Fruit fly (Drosophila melanogaster) whole organism, prepupa: ENCODE measurements around the gene Cyp4ac1.
A peak's percentile ranks its signal among the peaks of the same experiment; 100 is the strongest.

Source experiments
- Blimp-1 ChIP-seq: fragments of 200-800 bp; sonication (Bioruptor generic); optimal IDR thresholded peaks from 3 replicates; lab custom pipeline; 2017; ENCODE audit warnings: missing biosample characterization, missing genetic modification characterization, mild to moderate bottlenecking, moderate library complexity, missing genetic modification reagents
- CG10631 ChIP-seq: fragments of 200-800 bp; sonication (Bioruptor generic); optimal IDR thresholded peaks from 2 replicates; lab custom pipeline; 2016; ENCODE audit warnings: missing biosample characterization, missing genetic modification characterization
- CG10669 ChIP-seq: fragments of 200-800 bp; sonication (Bioruptor generic); optimal IDR thresholded peaks from 3 replicates; lab custom pipeline; 2018; ENCODE audit warnings: missing biosample characterization, mild to moderate bottlenecking, missing genetic modification characterization, moderate library complexity
- CG11294 ChIP-seq: fragments of 200-800 bp; sonication (Bioruptor generic); IDR thresholded peaks from 2 replicates; pipeline ENCODE4 v1.3.6; 2022; ENCODE audit warnings: missing biosample characterization, missing genetic modification characterization
- CG11762 ChIP-seq: fragments of 200-800 bp; sonication (Bioruptor generic); optimal IDR thresholded peaks from 3 replicates; lab custom pipeline; 2016; ENCODE audit warnings: missing biosample characterization, missing genetic modification characterization; ENCODE audit not compliant: insufficient read depth
- CG15336 ChIP-seq: fragments of 200-800 bp; sonication (Bioruptor generic); IDR thresholded peaks from 2 replicates; pipeline ENCODE4 v1.3.6; 2022; ENCODE audit warnings: missing biosample characterization, missing genetic modification characterization
- CG1621 ChIP-seq: fragments of 200-800 bp; sonication (Bioruptor generic); optimal IDR thresholded peaks from 3 replicates; lab custom pipeline; 2018; ENCODE audit warnings: missing biosample characterization, mild to moderate bottlenecking, missing genetic modification characterization
- CG16779 ChIP-seq: fragments of 200-800 bp; sonication (Bioruptor generic); optimal IDR thresholded peaks from 3 replicates; lab custom pipeline; 2017; ENCODE audit warnings: missing biosample characterization, mild to moderate bottlenecking, missing genetic modification characterization
- CG3032 ChIP-seq: fragments of 200-800 bp; optimal IDR thresholded peaks from 2 replicates; lab custom pipeline; 2019; ENCODE audit warnings: missing biosample characterization, mild to moderate bottlenecking, missing genetic modification characterization, moderate library complexity
- CG32006 ChIP-seq: fragments of 200-800 bp; sonication (Bioruptor generic); optimal IDR thresholded peaks from 3 replicates; lab custom pipeline; 2017; ENCODE audit warnings: missing biosample characterization, mild to moderate bottlenecking, missing genetic modification characterization
- CG34406 ChIP-seq: fragments of 200-800 bp; sonication (Bioruptor generic); optimal IDR thresholded peaks from 3 replicates; lab custom pipeline; 2016; ENCODE audit warnings: missing biosample characterization, missing genetic modification characterization
- CG3919 ChIP-seq: fragments of 200-800 bp; sonication (Bioruptor generic); optimal IDR thresholded peaks from 3 replicates; lab custom pipeline; 2016; ENCODE audit warnings: missing biosample characterization, missing genetic modification characterization
- CG4318 ChIP-seq: fragments of 200-800 bp; sonication (Bioruptor generic); optimal IDR thresholded peaks from 3 replicates; lab custom pipeline; 2017; ENCODE audit warnings: missing biosample characterization, mild to moderate bottlenecking, missing genetic modification characterization
- CG6276 ChIP-seq: fragments of 200-800 bp; sonication (Bioruptor generic); optimal IDR thresholded peaks from 2 replicates; lab custom pipeline; 2017; ENCODE audit warnings: missing biosample characterization, mild to moderate bottlenecking, missing genetic modification characterization
- CG6792 ChIP-seq: fragments of 200-800 bp; sonication (Bioruptor generic); optimal IDR thresholded peaks from 3 replicates; lab custom pipeline; 2016; ENCODE audit warnings: missing biosample characterization, missing genetic modification characterization
- CG6808 ChIP-seq: fragments of 200-800 bp; sonication (Bioruptor generic); optimal IDR thresholded peaks from 3 replicates; lab custom pipeline; 2017; ENCODE audit warnings: missing biosample characterization, missing genetic modification characterization, mild to moderate bottlenecking, moderate library complexity, missing genetic modification reagents
- CG6854 ChIP-seq: fragments of 200-800 bp; sonication (Bioruptor generic); optimal IDR thresholded peaks from 2 replicates; lab custom pipeline; 2017; ENCODE audit warnings: missing biosample characterization, mild to moderate bottlenecking, missing genetic modification characterization
- CG7368 ChIP-seq: fragments of 200-800 bp; sonication (Bioruptor generic); optimal IDR thresholded peaks from 3 replicates; lab custom pipeline; 2016; ENCODE audit warnings: missing biosample characterization, missing genetic modification characterization
- CG8319 ChIP-seq: fragments of 200-800 bp; sonication (Bioruptor generic); optimal IDR thresholded peaks from 3 replicates; lab custom pipeline; 2016; ENCODE audit warnings: missing biosample characterization, missing genetic modification characterization
- CG8632 ChIP-seq: fragments of 200-800 bp; sonication (Bioruptor generic); optimal IDR thresholded peaks from 3 replicates; lab custom pipeline; 2016; ENCODE audit warnings: missing biosample characterization, missing genetic modification characterization
- CG9139 ChIP-seq: fragments of 200-800 bp; sonication (Bioruptor generic); optimal IDR thresholded peaks from 3 replicates; lab custom pipeline; 2017; ENCODE audit warnings: missing biosample characterization, mild to moderate bottlenecking, missing genetic modification characterization
- Eip75B ChIP-seq: fragments of 200-800 bp; sonication (Bioruptor generic); optimal IDR thresholded peaks from 3 replicates; lab custom pipeline; 2016; ENCODE audit warnings: missing biosample characterization, missing genetic modification characterization
- Eip78C ChIP-seq: fragments of 200-800 bp; sonication (Bioruptor generic); peaks from one replicate; lab custom pipeline; 2016; ENCODE audit warnings: missing biosample characterization, missing genetic modification characterization
- Eip93F ChIP-seq: fragments of 200-800 bp; sonication (Bioruptor generic); optimal IDR thresholded peaks from 2 replicates; lab custom pipeline; 2016; ENCODE audit warnings: missing biosample characterization, mild to moderate bottlenecking, missing genetic modification characterization
- Ets21C ChIP-seq: fragments of 200-800 bp; sonication (Bioruptor generic); optimal IDR thresholded peaks from 3 replicates; lab custom pipeline; 2016; ENCODE audit warnings: missing biosample characterization, missing genetic modification characterization
- Ets96B ChIP-seq: fragments of 200-800 bp; optimal IDR thresholded peaks from 2 replicates; lab custom pipeline; 2019; ENCODE audit warnings: missing biosample characterization, mild to moderate bottlenecking, missing genetic modification characterization, moderate library complexity
- Hr38 ChIP-seq: sonication (Bioruptor generic); optimal IDR thresholded peaks from 2 replicates; lab custom pipeline; 2016; ENCODE audit warnings: missing biosample characterization, missing genetic modification characterization
- Hr39 ChIP-seq: fragments of 200-800 bp; sonication (Bioruptor generic); optimal IDR thresholded peaks from 2 replicates; lab custom pipeline; 2016; ENCODE audit warnings: missing biosample characterization, missing genetic modification characterization
- Hr4 ChIP-seq: fragments of 200-800 bp; sonication (Bioruptor generic); optimal IDR thresholded peaks from 3 replicates; lab custom pipeline; 2016; ENCODE audit warnings: missing biosample characterization, missing genetic modification characterization
- Lpt ChIP-seq: fragments of 200-800 bp; sonication (Bioruptor generic); optimal IDR thresholded peaks from 3 replicates; lab custom pipeline; 2016; ENCODE audit warnings: missing biosample characterization, missing genetic modification characterization
- Smox ChIP-seq: fragments of 200-800 bp; sonication (Bioruptor generic); optimal IDR thresholded peaks from 3 replicates; lab custom pipeline; 2016; ENCODE audit warnings: missing biosample characterization, missing genetic modification characterization
- Sox102F ChIP-seq: fragments of 200-800 bp; sonication (Bioruptor generic); optimal IDR thresholded peaks from 2 replicates; lab custom pipeline; 2016; ENCODE audit warnings: missing biosample characterization, mild to moderate bottlenecking, missing genetic modification characterization
- Sox14 ChIP-seq: fragments of 200-800 bp; sonication (Bioruptor generic); optimal IDR thresholded peaks from 3 replicates; lab custom pipeline; 2016; ENCODE audit warnings: missing biosample characterization, missing genetic modification characterization
- Sox15 ChIP-seq: fragments of 200-800 bp; sonication (Bioruptor generic); optimal IDR thresholded peaks from 3 replicates; lab custom pipeline; 2016; ENCODE audit warnings: missing biosample characterization, missing genetic modification characterization
- acj6 ChIP-seq: fragments of 200-800 bp; sonication (Bioruptor generic); optimal IDR thresholded peaks from 3 replicates; lab custom pipeline; 2016; ENCODE audit warnings: missing biosample characterization, missing genetic modification characterization
- dac ChIP-seq: fragments of 200-800 bp; sonication (Bioruptor generic); optimal IDR thresholded peaks from 2 replicates; lab custom pipeline; 2017; ENCODE audit warnings: missing biosample characterization, mild to moderate bottlenecking, missing genetic modification characterization
- esn ChIP-seq: fragments of 200-800 bp; sonication (Bioruptor generic); optimal IDR thresholded peaks from 2 replicates; lab custom pipeline; 2016; ENCODE audit warnings: missing biosample characterization, mild to moderate bottlenecking, missing genetic modification characterization, moderate library complexity
- fd85E ChIP-seq: fragments of 200-800 bp; sonication (Bioruptor generic); optimal IDR thresholded peaks from 3 replicates; lab custom pipeline; 2016; ENCODE audit warnings: missing biosample characterization, missing genetic modification characterization
- fkh ChIP-seq: fragments of 200-800 bp; sonication (Bioruptor generic); optimal IDR thresholded peaks from 3 replicates; lab custom pipeline; 2017; ENCODE audit warnings: missing biosample characterization, mild to moderate bottlenecking, missing genetic modification characterization, moderate library complexity
- lz ChIP-seq: fragments of 200-800 bp; sonication (Bioruptor generic); optimal IDR thresholded peaks from 3 replicates; lab custom pipeline; 2016; ENCODE audit warnings: missing biosample characterization, missing genetic modification characterization
- net ChIP-seq: fragments of 200-800 bp; sonication (Bioruptor generic); optimal IDR thresholded peaks from 3 replicates; lab custom pipeline; 2016; ENCODE audit warnings: missing biosample characterization, missing genetic modification characterization
- pdm3 ChIP-seq: fragments of 200-800 bp; sonication (Bioruptor generic); optimal IDR thresholded peaks from 3 replicates; lab custom pipeline; 2016; ENCODE audit warnings: missing biosample characterization, missing genetic modification characterization
- salr ChIP-seq, 2 experiments: fragments of 200-800 bp; sonication (Bioruptor generic); optimal IDR thresholded peaks; 3 replicates each; lab custom pipeline; 2016 to 2018; ENCODE audit warnings: missing biosample characterization in 2 of 2, missing genetic modification characterization in 2 of 2, mild to moderate bottlenecking in 1 of 2
- svp ChIP-seq: fragments of 200-800 bp; sonication (Bioruptor generic); peaks from one replicate; lab custom pipeline; 2016; ENCODE audit warnings: missing biosample characterization, missing genetic modification characterization
- topi ChIP-seq: fragments of 200-800 bp; sonication (Bioruptor generic); optimal IDR thresholded peaks from 3 replicates; lab custom pipeline; 2016; ENCODE audit warnings: missing biosample characterization, missing genetic modification characterization
- vri ChIP-seq: fragments of 200-800 bp; sonication (Bioruptor generic); optimal IDR thresholded peaks from 3 replicates; lab custom pipeline; 2016; ENCODE audit warnings: missing biosample characterization, mild to moderate bottlenecking, missing genetic modification characterization

The Cyp4ac1 gene

DNA sequence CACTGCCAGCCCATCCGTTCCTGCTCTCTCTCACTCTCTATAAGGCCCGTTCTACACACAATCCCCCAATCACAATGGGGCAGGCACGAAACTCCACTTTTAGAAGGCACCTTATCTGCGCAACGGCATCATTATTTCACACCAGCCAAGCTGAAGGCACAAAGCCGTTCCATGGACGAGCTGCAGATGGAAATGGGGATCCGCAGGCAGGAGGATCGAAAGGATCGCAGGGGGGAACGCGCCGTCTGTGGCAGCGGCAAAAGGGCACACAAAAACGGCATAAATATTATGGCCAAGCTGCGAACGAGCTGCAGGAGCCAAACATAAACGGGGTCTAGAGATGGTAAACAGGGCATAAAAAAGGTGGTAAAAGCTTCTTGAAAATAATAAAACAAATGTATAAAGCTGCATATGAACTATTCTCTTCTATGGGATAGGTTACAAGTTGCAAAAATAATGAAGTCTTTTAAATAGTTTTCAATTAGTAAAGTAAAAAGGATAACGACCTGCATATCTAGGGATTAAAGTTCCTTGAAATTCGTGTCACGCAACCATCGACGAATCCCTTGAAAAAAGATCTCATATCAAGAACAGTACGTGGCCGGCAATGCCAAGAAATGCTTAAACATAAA lies 11.3 kb upstream of the Cyp4ac1 start (continued):
- TF ChIP-seq CG6808 (GFP tag; lab: Kevin White, UChicago) (peak; percentile 67), Eip93F (GFP tag; lab: Kevin White, UChicago) (peak; percentile 43), Sox14 (GFP tag; lab: Kevin White, UChicago) (peak; percentile 63), Hr39 (GFP tag; lab: Kevin White, UChicago) (peak; percentile 60), Ets21C (GFP tag; lab: Kevin White, UChicago) (peak; percentile 61), acj6 (GFP tag; lab: Kevin White, UChicago) (peak; percentile 65), Lpt (no peak), Hr4 (GFP tag; lab: Kevin White, UChicago) (no peak), CG6854 (GFP tag; lab: Kevin White, UChicago) (no peak), CG3919 (GFP tag; lab: Kevin White, UChicago) (peak; percentile 33), CG7368 (GFP tag; lab: Kevin White, UChicago) (peak; percentile 23), CG16779 (tag; lab: Kevin White, UChicago) (peak; percentile 0), dac (GFP tag; lab: Kevin White, UChicago) (no peak), CG10631 (GFP tag; lab: Kevin White, UChicago) (peak; percentile 73), CG11294 (GFP tag; lab: Robert Waterston, UW) (no peak), CG11762 (GFP tag; lab: Kevin White, UChicago) (no peak), fkh (no peak), Sox102F (peak; percentile 76), CG6792 (GFP tag; lab: Kevin White, UChicago) (peak; percentile 62), CG1621 (tag; lab: Kevin White, UChicago) (no peak), lz (GFP tag; lab: Kevin White, UChicago) (peak; percentile 71), CG32006 (peak; percentile 2), svp (GFP tag; lab: Kevin White, UChicago) (peak; percentile 91)

DNA sequence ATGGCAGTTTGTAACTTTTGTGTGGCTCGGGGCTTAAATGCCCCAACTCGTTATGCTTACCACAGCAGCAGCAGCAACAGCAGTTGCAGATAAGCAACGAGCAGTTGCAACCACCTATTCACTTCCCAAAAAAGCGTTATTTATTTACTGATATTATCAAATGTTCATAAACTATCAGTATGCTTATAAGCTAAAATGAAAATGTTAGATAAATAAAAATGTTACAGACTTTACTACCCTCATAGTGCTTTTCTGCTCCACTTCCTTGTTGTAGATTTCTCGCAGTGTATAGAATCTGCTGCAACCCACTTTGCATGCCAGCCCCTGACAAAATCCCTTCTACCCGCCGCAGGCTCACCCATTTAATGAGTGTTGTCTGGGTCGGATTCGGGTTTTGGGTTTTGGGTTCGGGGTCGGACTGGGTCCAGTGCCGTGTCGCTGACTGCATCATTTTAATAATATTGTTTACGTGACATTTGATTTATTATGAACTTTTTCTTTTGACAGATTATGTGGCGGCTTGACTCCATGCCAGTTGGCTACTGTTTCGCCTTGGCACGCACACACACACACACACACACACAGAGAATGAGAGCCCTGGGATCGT lies 9.6 kb upstream of the Cyp4ac1 start:
- TF ChIP-seq CG8319 (GFP tag; lab: Kevin White, UChicago), result peak; percentile 86
- peak; percentile 97 for TF ChIP-seq Smox (GFP tag; lab: Kevin White, UChicago)
- TF ChIP-seq Eip93F (GFP tag; lab: Kevin White, UChicago), result peak; percentile 78
- peak; percentile 96 for TF ChIP-seq lz (GFP tag; lab: Kevin White, UChicago)
- TF ChIP-seq Eip78C (GFP tag; lab: Kevin White, UChicago), result peak; percentile 99
- peak; percentile 86 for TF ChIP-seq CG9139 (GFP tag; lab: Kevin White, UChicago)
- peak; percentile 94 for TF ChIP-seq CG10631 (GFP tag; lab: Kevin White, UChicago)
- peak; percentile 88 for TF ChIP-seq CG8632 (GFP tag; lab: Kevin White, UChicago)
- peak; percentile 78 for TF ChIP-seq CG16779 (tag; lab: Kevin White, UChicago)
- TF ChIP-seq Hr38 (GFP tag; lab: Kevin White, UChicago), result no peak
- peak; percentile 98 for TF ChIP-seq esn (GFP tag; lab: Kevin White, UChicago)
- peak; percentile 69 for TF ChIP-seq Hr4 (GFP tag; lab: Kevin White, UChicago)
- peak; percentile 91 for TF ChIP-seq net (GFP tag; lab: Kevin White, UChicago)
- TF ChIP-seq CG11294 (GFP tag; lab: Robert Waterston, UW), result peak; percentile 33; the same call in 1 of the 2 replicates
- TF ChIP-seq fd85E (GFP tag; lab: Kevin White, UChicago), result peak; percentile 75
- TF ChIP-seq CG34406 (GFP tag; lab: Kevin White, UChicago), result peak; percentile 93
- peak; percentile 94 for TF ChIP-seq pdm3 (GFP tag; lab: Kevin White, UChicago)
- peak; percentile 96 for TF ChIP-seq topi
- TF ChIP-seq CG15336 (GFP tag; lab: Robert Waterston, UW), result peak; percentile 80
- TF ChIP-seq Ets96B (tag; lab: Kevin White, UChicago), result peak; percentile 94
- TF ChIP-seq CG32006, result peak; percentile 80
- peak; percentile 95 for TF ChIP-seq Eip75B
- TF ChIP-seq vri, result peak; percentile 99
- peak; percentile 71 for TF ChIP-seq Lpt
- peak; percentile 94 for TF ChIP-seq Ets21C (GFP tag; lab: Kevin White, UChicago)
- peak; percentile 91 for TF ChIP-seq CG6808 (GFP tag; lab: Kevin White, UChicago)
- peak; percentile 77 to 83 for TF ChIP-seq salr (GFP tag; optimal IDR thresholded peaks at IDR 0.05; lab: Kevin White, UChicago)
- TF ChIP-seq CG6854 (GFP tag; lab: Kevin White, UChicago), result peak; percentile 94
- TF ChIP-seq Blimp-1 (GFP tag; lab: Kevin White, UChicago), result peak; percentile 83
- TF ChIP-seq CG4318 (GFP tag; lab: Kevin White, UChicago), result peak; percentile 55
- TF ChIP-seq CG7368 (GFP tag; lab: Kevin White, UChicago), result peak; percentile 91
- TF ChIP-seq Sox102F, result peak; percentile 95
- peak; percentile 77 for TF ChIP-seq CG6276
- peak; percentile 93 for TF ChIP-seq CG3032 (tag; lab: Kevin White, UChicago)
- TF ChIP-seq CG10669 (GFP tag; lab: Kevin White, UChicago), result peak; percentile 90
- TF ChIP-seq Sox15, result peak; percentile 89
